Fruit fly (Drosophila melanogaster) whole organism, embryonic: ENCODE results near the gene CG6839.

Source experiments
- Awh ChIP-seq: fragments of 200-800 bp; sonication (Bioruptor generic); IDR thresholded peaks from 2 replicates; pipeline ENCODE4, ENCODE4 v1.3.6; 2022; ENCODE audit warnings: missing biosample characterization, missing genetic modification characterization
- BEAF-32 ChIP-seq: fragments of 200-800 bp; sonication (Bioruptor generic); optimal IDR thresholded peaks from 3 replicates; lab custom pipeline; 2017; ENCODE audit warnings: missing biosample characterization, missing genetic modification characterization, mild to moderate bottlenecking, moderate library complexity, missing genetic modification reagents
- CG13296 ChIP-seq: fragments of 200-800 bp; sonication (Bioruptor generic); optimal IDR thresholded peaks from 3 replicates; lab custom pipeline; 2018; ENCODE audit warnings: missing biosample characterization, mild to moderate bottlenecking, missing genetic modification characterization
- CG14441 ChIP-seq: fragments of 200-800 bp; sonication (Bioruptor generic); IDR thresholded peaks from 2 replicates; pipeline ENCODE4 v1.3.6; 2022; ENCODE audit warnings: missing biosample characterization, missing genetic modification characterization
- CG1529 ChIP-seq: fragments of 200-800 bp; sonication (Bioruptor generic); optimal IDR thresholded peaks from 3 replicates; lab custom pipeline; 2018; ENCODE audit warnings: missing biosample characterization, missing genetic modification characterization
- CG16815 ChIP-seq: fragments of 200-800 bp; sonication (Bioruptor generic); optimal IDR thresholded peaks from 3 replicates; lab custom pipeline; 2017; ENCODE audit warnings: missing biosample characterization, mild to moderate bottlenecking, missing genetic modification characterization
- CG17612 ChIP-seq: fragments of 200-800 bp; sonication (Bioruptor generic); IDR thresholded peaks from 2 replicates; pipeline ENCODE4 v1.3.6; 2022; ENCODE audit warnings: missing biosample characterization, missing genetic modification characterization
- CG2199 ChIP-seq: fragments of 200-800 bp; sonication (Bioruptor generic); IDR thresholded peaks from 3 replicates; pipeline ENCODE4 v1.3.6; 2022; ENCODE audit warnings: missing biosample characterization, missing genetic modification characterization
- CG3163 ChIP-seq: fragments of 200-800 bp; sonication (Bioruptor generic); optimal IDR thresholded peaks from 3 replicates; lab custom pipeline; 2016; ENCODE audit warnings: missing biosample characterization, missing genetic modification characterization
- CG34376 ChIP-seq: fragments of 200-800 bp; sonication (Bioruptor generic); optimal IDR thresholded peaks from 2 replicates; lab custom pipeline; 2018; ENCODE audit warnings: missing biosample characterization, mild to moderate bottlenecking, missing genetic modification characterization
- CG4328 ChIP-seq: fragments of 200-800 bp; sonication (Bioruptor generic); optimal IDR thresholded peaks from 3 replicates; lab custom pipeline; 2017; ENCODE audit warnings: missing biosample characterization, missing genetic modification reagents, missing genetic modification characterization
- CG43689 ChIP-seq: fragments of 200-800 bp; sonication (Bioruptor generic); IDR thresholded peaks from 2 replicates; pipeline ENCODE4 v1.3.6; 2022; ENCODE audit warnings: missing biosample characterization, missing genetic modification characterization
- CG6175 ChIP-seq: fragments of 200-800 bp; sonication (Bioruptor generic); IDR thresholded peaks from 3 replicates; pipeline ENCODE4 v1.3.6; 2022; ENCODE audit warnings: missing biosample characterization, missing genetic modification characterization
- CG6791 ChIP-seq: fragments of 200-800 bp; sonication (Bioruptor generic); IDR thresholded peaks from 3 replicates; pipeline ENCODE4 v1.3.6; 2022; ENCODE audit warnings: missing biosample characterization, missing genetic modification characterization; ENCODE audit not compliant: partially characterized antibody
- CG8290 ChIP-seq, 3 experiments: fragments of 200-800 bp; sonication (Bioruptor generic); optimal IDR thresholded peaks; 2 replicates each; lab custom pipeline; 2016 to 2019; ENCODE audit warnings: missing biosample characterization in 3 of 3, missing genetic modification characterization in 3 of 3, mild to moderate bottlenecking in 2 of 3, moderate library complexity in 1 of 3
- CG9797 ChIP-seq: fragments of 200-800 bp; sonication (Bioruptor generic); optimal IDR thresholded peaks from 3 replicates; lab custom pipeline; 2018; ENCODE audit warnings: missing biosample characterization, mild to moderate bottlenecking, missing genetic modification characterization
- D19A ChIP-seq: fragments of 200-800 bp; optimal IDR thresholded peaks from 3 replicates; lab custom pipeline; 2019; ENCODE audit warnings: missing biosample characterization, mild to moderate bottlenecking, missing genetic modification characterization, moderate library complexity
- Dip2 ChIP-seq: fragments of 200-800 bp; sonication (Bioruptor generic); IDR thresholded peaks from 2 replicates; pipeline ENCODE4 v1.3.6; 2022; ENCODE audit warnings: missing biosample characterization, missing genetic modification characterization
- Drgx ChIP-seq: fragments of 200-800 bp; sonication (Bioruptor generic); IDR thresholded peaks from 2 replicates; pipeline ENCODE4 v1.3.6; 2022; ENCODE audit warnings: missing biosample characterization, missing genetic modification characterization
- E2f2 ChIP-seq: fragments of 200-800 bp; sonication (Bioruptor generic); IDR thresholded peaks from 2 replicates; pipeline ENCODE4 v1.3.6; 2022; ENCODE audit warnings: missing biosample characterization, missing genetic modification characterization
- HLH4C ChIP-seq: fragments of 200-800 bp; sonication (Bioruptor generic); IDR thresholded peaks from 3 replicates; pipeline ENCODE4 v1.3.6; 2022; ENCODE audit warnings: missing biosample characterization, missing genetic modification characterization; ENCODE audit not compliant: partially characterized antibody
- HmgZ ChIP-seq: fragments of 200-800 bp; sonication (Bioruptor generic); optimal IDR thresholded peaks from 2 replicates; lab custom pipeline; 2018; ENCODE audit warnings: missing biosample characterization, mild to moderate bottlenecking, missing genetic modification characterization
- Hr3 ChIP-seq: fragments of 200-800 bp; sonication (Bioruptor generic); optimal IDR thresholded peaks from 3 replicates; lab custom pipeline; 2016; ENCODE audit warnings: missing biosample characterization, missing genetic modification characterization
- Lhr ChIP-seq: fragments of 200-800 bp; sonication (Bioruptor generic); optimal IDR thresholded peaks from 3 replicates; lab custom pipeline; 2017; ENCODE audit warnings: mild to moderate bottlenecking, missing biosample characterization, missing genetic modification reagents, missing genetic modification characterization
- Med ChIP-seq: fragments of 200-800 bp; sonication (Bioruptor generic); peaks from one replicate; lab custom pipeline; 2016; ENCODE audit warnings: missing biosample characterization, missing genetic modification characterization, mild to moderate bottlenecking, inconsistent platforms, moderate library complexity
- Neu2 ChIP-seq: fragments of 200-800 bp; sonication (Bioruptor generic); optimal IDR thresholded peaks from 3 replicates; lab custom pipeline; 2016; ENCODE audit warnings: missing biosample characterization, missing genetic modification characterization, borderline replicate concordance
- Pdp1 ChIP-seq, 2 experiments: fragments of 200-800 bp; sonication (Bioruptor generic); optimal IDR thresholded peaks; 3 replicates each; lab custom pipeline; 2016; ENCODE audit warnings: missing biosample characterization in 2 of 2, missing genetic modification characterization in 2 of 2, mild to moderate bottlenecking in 1 of 2, moderate library complexity in 1 of 2
- Rx ChIP-seq: fragments of 200-800 bp; sonication (Bioruptor generic); IDR thresholded peaks from 2 replicates; pipeline ENCODE4 v1.3.6; 2022; ENCODE audit warnings: missing biosample characterization, missing genetic modification characterization
- ase ChIP-seq: fragments of 200-800 bp; sonication (Bioruptor generic); IDR thresholded peaks from 3 replicates; pipeline ENCODE4 v1.3.6; 2022; ENCODE audit warnings: missing biosample characterization, missing genetic modification characterization
- btn ChIP-seq: fragments of 200-800 bp; sonication (Bioruptor generic); optimal IDR thresholded peaks from 2 replicates; lab custom pipeline; 2016; ENCODE audit warnings: missing biosample characterization, missing genetic modification characterization
- croc ChIP-seq: fragments of 200-800 bp; sonication (Bioruptor generic); conservative IDR thresholded peaks from 3 replicates; pipeline ENCODE4 v1.3.6; 2022; ENCODE audit warnings: missing biosample characterization, missing genetic modification characterization
- dati ChIP-seq: fragments of 200-800 bp; sonication (Bioruptor generic); IDR thresholded peaks from 2 replicates; pipeline ENCODE4 v1.3.6; 2022; ENCODE audit warnings: missing biosample characterization, missing genetic modification characterization
- fd3F ChIP-seq: fragments of 200-800 bp; sonication (Bioruptor generic); optimal IDR thresholded peaks from 2 replicates; lab custom pipeline; 2018; ENCODE audit warnings: missing biosample characterization, mild to moderate bottlenecking, missing genetic modification characterization, moderate library complexity
- nmo ChIP-seq: fragments of 200-800 bp; sonication (Bioruptor generic); optimal IDR thresholded peaks from 2 replicates; lab custom pipeline; 2018; ENCODE audit warnings: missing biosample characterization, mild to moderate bottlenecking, missing genetic modification characterization, moderate library complexity
- p53 ChIP-seq: fragments of 200-800 bp; sonication (Bioruptor generic); optimal IDR thresholded peaks from 2 replicates; lab custom pipeline; 2016; ENCODE audit warnings: missing biosample characterization, missing genetic modification characterization
- peb ChIP-seq: fragments of 200-800 bp; sonication (Bioruptor generic); IDR thresholded peaks from 2 replicates; pipeline ENCODE4 v1.3.6; 2022; ENCODE audit warnings: missing biosample characterization, missing genetic modification characterization
- pita ChIP-seq: fragments of 200-800 bp; sonication (Bioruptor generic); optimal IDR thresholded peaks from 2 replicates; lab custom pipeline; 2017; ENCODE audit warnings: missing biosample characterization, mild to moderate bottlenecking, missing genetic modification characterization
- sd ChIP-seq: fragments of 200-800 bp; sonication (Bioruptor generic); optimal IDR thresholded peaks from 3 replicates; lab custom pipeline; 2018; ENCODE audit warnings: missing biosample characterization, mild to moderate bottlenecking, missing genetic modification characterization, moderate library complexity
- sens ChIP-seq: fragments of 200-800 bp; sonication (Bioruptor generic); peaks from one replicate; lab custom pipeline; 2016; ENCODE audit warnings: missing biosample characterization, missing genetic modification characterization
- sqz ChIP-seq: fragments of 200-800 bp; sonication (Bioruptor generic); optimal IDR thresholded peaks from 3 replicates; lab custom pipeline; 2018; ENCODE audit warnings: missing biosample characterization, mild to moderate bottlenecking, missing genetic modification characterization
- stc ChIP-seq: fragments of 200-800 bp; sonication (Bioruptor generic); IDR thresholded peaks from 2 replicates; pipeline ENCODE4 v1.3.6; 2022; ENCODE audit warnings: missing biosample characterization, missing genetic modification characterization
- sug ChIP-seq: fragments of 200-800 bp; optimal IDR thresholded peaks from 2 replicates; lab custom pipeline; 2019; ENCODE audit warnings: missing biosample characterization, mild to moderate bottlenecking, missing genetic modification characterization, moderate library complexity
- trem ChIP-seq: fragments of 200-800 bp; optimal IDR thresholded peaks from 3 replicates; lab custom pipeline; 2019; ENCODE audit warnings: missing biosample characterization, mild to moderate bottlenecking, missing genetic modification characterization, moderate library complexity
- tup ChIP-seq: fragments of 200-800 bp; sonication (Bioruptor generic); optimal IDR thresholded peaks from 2 replicates; lab custom pipeline; 2016; ENCODE audit warnings: missing biosample characterization, mild to moderate bottlenecking, missing genetic modification characterization, moderate library complexity
- wdn ChIP-seq: fragments of 200-800 bp; sonication (Bioruptor generic); IDR thresholded peaks from 2 replicates; pipeline ENCODE4 v1.3.6; 2022; ENCODE audit warnings: missing biosample characterization, missing genetic modification characterization
- wek ChIP-seq: fragments of 200-800 bp; sonication (Bioruptor generic); optimal IDR thresholded peaks from 3 replicates; lab custom pipeline; 2018; ENCODE audit warnings: missing biosample characterization, mild to moderate bottlenecking, missing genetic modification characterization, moderate library complexity

The CG6839 gene

dm6 chr3L:18890283-18891175, 26.9 kb upstream of the CG6839 start, which contains the start of gene CG3961 (continued):
- TF ChIP-seq sug (tag; lab: Kevin White, UChicago): peak; percentile 94
- TF ChIP-seq CG6175 (GFP tag; lab: Robert Waterston, UW): no peak
- TF ChIP-seq CG43689 (GFP tag; lab: Robert Waterston, UW): no peak; the same call in 1 of the 2 replicates
- peak; percentile 100 for TF ChIP-seq nmo (GFP tag; lab: Kevin White, UChicago)
- TF ChIP-seq fd3F (GFP tag; lab: Kevin White, UChicago): peak; percentile 93
- peak; percentile 80 for TF ChIP-seq wdn
- TF ChIP-seq CG13296 (GFP tag; lab: Kevin White, UChicago): peak; percentile 97
- peak; percentile 92 for TF ChIP-seq stc (GFP tag; lab: Robert Waterston, UW)
- TF ChIP-seq Dip2 (GFP tag; lab: Robert Waterston, UW): no peak; the same call in 1 of the 2 replicates
- TF ChIP-seq CG3163 (GFP tag; lab: Kevin White, UChicago): peak; percentile 72
- peak; percentile 64 for TF ChIP-seq Rx
- TF ChIP-seq Neu2 (GFP tag; lab: Kevin White, UChicago): no peak
- TF ChIP-seq CG8290 (GFP tag; optimal IDR thresholded peaks at IDR 0.05; lab: Kevin White, UChicago): peak; percentile 97
- TF ChIP-seq CG8290 (tag; optimal IDR thresholded peaks at IDR 0.05; lab: Kevin White, UChicago): peak; percentile 70 to 86
- peak; percentile 99 for TF ChIP-seq CG1529
- peak; percentile 49 for TF ChIP-seq btn (GFP tag; lab: Kevin White, UChicago)
- peak; percentile 94 for TF ChIP-seq peb (GFP tag; lab: Robert Waterston, UW)
- TF ChIP-seq CG14441 (GFP tag; lab: Robert Waterston, UW): peak; percentile 82
- TF ChIP-seq CG9797: peak; percentile 56
- peak; percentile 96 for TF ChIP-seq croc
- TF ChIP-seq Awh (GFP tag; lab: Robert Waterston, UW): peak; percentile 90; the same call in 1 of the 2 replicates
- TF ChIP-seq, all 482 proteins: peak for 411

DNA sequence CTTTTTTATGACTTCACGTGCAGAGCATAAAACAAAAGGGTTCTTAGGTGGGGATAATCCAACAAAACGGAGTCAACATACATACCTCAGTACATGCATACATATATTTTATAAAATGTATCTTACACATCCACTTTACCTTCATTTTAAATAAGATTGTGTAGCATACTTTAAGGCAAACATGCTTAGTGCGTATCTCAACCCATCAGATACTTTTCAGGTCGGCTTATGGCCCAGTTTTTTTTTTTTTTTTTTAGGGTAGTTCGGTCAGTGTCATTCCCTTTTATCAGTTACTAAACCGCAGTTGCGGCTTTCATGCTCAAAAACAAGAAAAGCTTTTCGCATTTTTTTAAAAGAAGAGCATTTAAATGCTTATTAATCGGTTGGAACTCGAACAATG, 25.4 kb upstream of the CG6839 start, which contains the start of gene NijB:
NijB (plus strand) TSS at position 398 of the 400 bp plus-strand sequence.
- TF ChIP-seq sqz (GFP tag; lab: Kevin White, UChicago): peak; percentile 85
- TF ChIP-seq ase (GFP tag; lab: Robert Waterston, UW): no peak
- no peak for TF ChIP-seq dati (GFP tag; lab: Robert Waterston, UW)
- no peak for TF ChIP-seq HLH4C (GFP tag; lab: Robert Waterston, UW)
- peak; percentile 4 for TF ChIP-seq sug (tag; lab: Kevin White, UChicago)
- no peak for TF ChIP-seq CG9797
- peak; percentile 23 for TF ChIP-seq Lhr (GFP tag; lab: Kevin White, UChicago)
- TF ChIP-seq sens (GFP tag; lab: Kevin White, UChicago): peak; percentile 71
- no peak for TF ChIP-seq wek (GFP tag; lab: Kevin White, UChicago)
- TF ChIP-seq D19A (tag; lab: Kevin White, UChicago): peak; percentile 32
- peak; percentile 30 for TF ChIP-seq sd (tag; lab: Kevin White, UChicago)
- TF ChIP-seq tup: no peak
- no peak for TF ChIP-seq CG6791 (GFP tag; lab: Robert Waterston, UW)
- no peak for TF ChIP-seq p53
- TF ChIP-seq CG16815 (GFP tag; lab: Kevin White, UChicago): no peak
- TF ChIP-seq pita: peak; percentile 61
- no peak for TF ChIP-seq CG4328 (GFP tag; lab: Kevin White, UChicago)
- peak; percentile 12; the same call in 1 of the 2 replicates for TF ChIP-seq E2f2 (GFP tag; lab: Robert Waterston, UW)
- TF ChIP-seq Hr3 (GFP tag; lab: Kevin White, UChicago): peak; percentile 80
- TF ChIP-seq Med (GFP tag; lab: Kevin White, UChicago): peak; percentile 44
- no peak for TF ChIP-seq BEAF-32 (GFP tag; lab: Kevin White, UChicago)
- TF ChIP-seq Pdp1 (GFP tag; optimal IDR thresholded peaks at IDR 0.05; lab: Kevin White, UChicago): peak in 1 of 2 experiments; percentile 60
- no peak for TF ChIP-seq trem (tag; lab: Kevin White, UChicago)
- TF ChIP-seq CG8290 (GFP tag; optimal IDR thresholded peaks at IDR 0.05; lab: Kevin White, UChicago): peak; percentile 3
- peak in 1 of 2 experiments; percentile 8 for TF ChIP-seq CG8290 (tag; optimal IDR thresholded peaks at IDR 0.05; lab: Kevin White, UChicago)
- TF ChIP-seq HmgZ: peak; percentile 52
- peak; percentile 12 for TF ChIP-seq CG34376 (GFP tag; lab: Kevin White, UChicago)
- 0 out of 3 replicates have a peak, but pooled peaks have one; percentile 45 for TF ChIP-seq CG2199
- no peak for TF ChIP-seq CG17612 (GFP tag; lab: Robert Waterston, UW)
- no peak for TF ChIP-seq Drgx (GFP tag; lab: Robert Waterston, UW)
